Fruit fly (Drosophila melanogaster) whole organism, embryonic: ENCODE measurements around the gene CG10132.

Source experiments
- Bgb ChIP-seq: fragments of 200-800 bp; sonication (Bioruptor generic); IDR thresholded peaks from 2 replicates; pipeline ENCODE4 v1.3.6; 2022; ENCODE audit warnings: missing biosample characterization, missing genetic modification characterization; ENCODE audit not compliant: partially characterized antibody
- CG10274 ChIP-seq: fragments of 200-800 bp; sonication (Bioruptor generic); optimal IDR thresholded peaks from 3 replicates; lab custom pipeline; 2017; ENCODE audit warnings: missing biosample characterization, mild to moderate bottlenecking, missing genetic modification characterization
- CG12942 ChIP-seq: fragments of 200-800 bp; sonication (Bioruptor generic); optimal IDR thresholded peaks from 3 replicates; lab custom pipeline; 2016; ENCODE audit warnings: missing biosample characterization, missing genetic modification characterization
- CG13287 ChIP-seq: fragments of 200-800 bp; sonication (Bioruptor generic); IDR thresholded peaks from 2 replicates; pipeline ENCODE4 v1.3.6; 2022; ENCODE audit warnings: missing biosample characterization, missing genetic modification characterization; ENCODE audit not compliant: partially characterized antibody
- CG17912 ChIP-seq: fragments of 200-800 bp; sonication (Bioruptor generic); optimal IDR thresholded peaks from 2 replicates; lab custom pipeline; 2018; ENCODE audit warnings: missing biosample characterization, mild to moderate bottlenecking, missing genetic modification characterization
- CG18011 ChIP-seq: fragments of 200-800 bp; sonication (Bioruptor generic); optimal IDR thresholded peaks from 2 replicates; lab custom pipeline; 2017; ENCODE audit warnings: missing biosample characterization, missing genetic modification characterization, mild to moderate bottlenecking, moderate library complexity, missing genotype
- CG18476 ChIP-seq: fragments of 200-800 bp; sonication (Bioruptor generic); optimal IDR thresholded peaks from 2 replicates; lab custom pipeline; 2016; ENCODE audit warnings: missing biosample characterization, mild to moderate bottlenecking, missing genetic modification characterization
- CG2199 ChIP-seq: fragments of 200-800 bp; sonication (Bioruptor generic); IDR thresholded peaks from 3 replicates; pipeline ENCODE4 v1.3.6; 2022; ENCODE audit warnings: missing biosample characterization, missing genetic modification characterization
- CG2889 ChIP-seq: fragments of 200-800 bp; sonication (Bioruptor generic); IDR thresholded peaks from 3 replicates; pipeline ENCODE4 v1.3.6; 2022; ENCODE audit warnings: missing biosample characterization, missing genetic modification characterization
- CG3163 ChIP-seq: fragments of 200-800 bp; sonication (Bioruptor generic); optimal IDR thresholded peaks from 3 replicates; lab custom pipeline; 2016; ENCODE audit warnings: missing biosample characterization, missing genetic modification characterization
- CG32767 ChIP-seq: fragments of 200-800 bp; sonication (Bioruptor generic); IDR thresholded peaks from 2 replicates; pipeline ENCODE4 v1.3.6; 2022; ENCODE audit warnings: missing biosample characterization, missing genetic modification characterization
- CG34224 ChIP-seq: fragments of 200-800 bp; sonication (Bioruptor generic); IDR thresholded peaks from 3 replicates; pipeline ENCODE4 v1.3.6; 2022; ENCODE audit warnings: missing biosample characterization, missing genetic modification characterization; ENCODE audit not compliant: partially characterized antibody
- CG43689 ChIP-seq: fragments of 200-800 bp; sonication (Bioruptor generic); IDR thresholded peaks from 2 replicates; pipeline ENCODE4 v1.3.6; 2022; ENCODE audit warnings: missing biosample characterization, missing genetic modification characterization
- CG6813 ChIP-seq: fragments of 200-800 bp; sonication (Bioruptor generic); optimal IDR thresholded peaks from 2 replicates; lab custom pipeline; 2017; ENCODE audit warnings: missing biosample characterization, missing genetic modification characterization, mild to moderate bottlenecking, moderate library complexity, missing genetic modification reagents
- CG7357 ChIP-seq: fragments of 200-800 bp; sonication (Bioruptor generic); IDR thresholded peaks from 3 replicates; pipeline ENCODE4 v1.3.6; 2022; ENCODE audit warnings: missing biosample characterization, missing genetic modification characterization
- CG7963 ChIP-seq: fragments of 200-800 bp; sonication (Bioruptor generic); IDR thresholded peaks from 3 replicates; pipeline ENCODE4 v1.3.6; 2022; ENCODE audit warnings: missing biosample characterization, missing genetic modification characterization; ENCODE audit not compliant: partially characterized antibody
- CG8359 ChIP-seq: fragments of 200-800 bp; sonication (Bioruptor generic); optimal IDR thresholded peaks from 2 replicates; lab custom pipeline; 2017; ENCODE audit warnings: missing biosample characterization, mild to moderate bottlenecking, missing genetic modification characterization, borderline replicate concordance
- CG8478 ChIP-seq: fragments of >200 bp; optimal IDR thresholded peaks from 2 replicates; lab custom pipeline; 2018
- CG8765 ChIP-seq: fragments of 200-800 bp; sonication (Bioruptor generic); IDR thresholded peaks from 2 replicates; pipeline ENCODE4 v1.3.6; 2022; ENCODE audit warnings: missing biosample characterization, missing genetic modification characterization
- Dfd ChIP-seq, 2 experiments: fragments of >200 bp; optimal IDR thresholded peaks; 2 replicates each; lab custom pipeline; 2017; ENCODE audit warnings: missing biosample characterization in 2 of 2, missing genetic modification characterization in 2 of 2
- Dref ChIP-seq: fragments of 200-800 bp; sonication (Bioruptor generic); IDR thresholded peaks from 2 replicates; pipeline ENCODE4 v1.3.6; 2022; ENCODE audit warnings: missing biosample characterization, missing genetic modification characterization
- E2f1 ChIP-seq: fragments of 200-800 bp; sonication (Bioruptor generic); IDR thresholded peaks from 2 replicates; pipeline ENCODE4 v1.3.6; 2022; ENCODE audit warnings: missing biosample characterization, missing genetic modification characterization
- Hmr ChIP-seq: fragments of 200-800 bp; sonication (Bioruptor generic); optimal IDR thresholded peaks from 3 replicates; lab custom pipeline; 2017; ENCODE audit warnings: mild to moderate bottlenecking, missing biosample characterization, missing genetic modification reagents, missing genetic modification characterization
- Hmx ChIP-seq: fragments of 200-800 bp; sonication (Bioruptor generic); optimal IDR thresholded peaks from 2 replicates; lab custom pipeline; 2016; ENCODE audit warnings: missing biosample characterization, missing genetic modification characterization
- MTF-1 ChIP-seq: fragments of 200-800 bp; sonication (Bioruptor generic); optimal IDR thresholded peaks from 2 replicates; lab custom pipeline; 2018; ENCODE audit warnings: missing biosample characterization, mild to moderate bottlenecking, missing genetic modification characterization, borderline replicate concordance
- Nf-YC ChIP-seq: fragments of 200-800 bp; optimal IDR thresholded peaks from 3 replicates; lab custom pipeline; 2019; ENCODE audit warnings: missing biosample characterization, mild to moderate bottlenecking, missing genetic modification characterization, moderate library complexity
- Opbp ChIP-seq: fragments of 200-800 bp; sonication (Bioruptor generic); IDR thresholded peaks from 3 replicates; pipeline ENCODE4 v1.3.6; 2022; ENCODE audit warnings: missing biosample characterization, missing genetic modification characterization; ENCODE audit not compliant: partially characterized antibody
- Scr ChIP-seq: fragments of 200-800 bp; sonication (Bioruptor generic); IDR thresholded peaks from 2 replicates; pipeline ENCODE4 v1.3.6; 2022; ENCODE audit warnings: missing biosample characterization, missing genetic modification characterization; ENCODE audit not compliant: partially characterized antibody
- Stat92E ChIP-seq, 3 experiments: fragments of >200 bp in 2 of 3; fragments of 200-800 bp in 1 of 3; sonication (Bioruptor generic) in 1 of 3; optimal IDR thresholded peaks; 2 replicates each; lab custom pipeline; 2017 to 2019; ENCODE audit warnings: missing biosample characterization in 3 of 3, missing genetic modification characterization in 3 of 3, mild to moderate bottlenecking in 1 of 3, moderate library complexity in 1 of 3
- amos ChIP-seq: fragments of 200-800 bp; sonication (Bioruptor generic); IDR thresholded peaks from 2 replicates; pipeline ENCODE4 v1.3.6; 2022; ENCODE audit warnings: missing biosample characterization, missing genetic modification characterization; ENCODE audit not compliant: partially characterized antibody
- bowl ChIP-seq: fragments of 200-800 bp; sonication (Bioruptor generic); IDR thresholded peaks from 2 replicates; pipeline ENCODE4 v1.3.6; 2022; ENCODE audit warnings: missing biosample characterization, missing genetic modification characterization
- chinmo ChIP-seq: fragments of 200-800 bp; sonication (Bioruptor generic); IDR thresholded peaks from 4 replicates; pipeline ENCODE4 v1.3.6; 2022; ENCODE audit warnings: missing biosample characterization, missing genetic modification characterization; ENCODE audit not compliant: partially characterized antibody
- dmrt99B ChIP-seq: fragments of 200-800 bp; sonication (Bioruptor generic); optimal IDR thresholded peaks from 2 replicates; lab custom pipeline; 2018; ENCODE audit warnings: missing biosample characterization, mild to moderate bottlenecking, missing genetic modification characterization, moderate library complexity
- ewg ChIP-seq: fragments of 200-800 bp; sonication (Bioruptor generic); optimal IDR thresholded peaks from 3 replicates; lab custom pipeline; 2017; ENCODE audit warnings: mild to moderate bottlenecking, missing biosample characterization, missing genetic modification reagents, missing genetic modification characterization
- ftz-f1 ChIP-seq: fragments of 200-800 bp; sonication (Bioruptor generic); optimal IDR thresholded peaks from 2 replicates; lab custom pipeline; 2016; ENCODE audit warnings: missing biosample characterization, missing genetic modification characterization
- klu ChIP-seq: fragments of 200-800 bp; sonication (Bioruptor generic); IDR thresholded peaks from 2 replicates; pipeline ENCODE4 v1.3.6; 2022; ENCODE audit warnings: missing biosample characterization, missing genetic modification characterization
- lilli ChIP-seq: fragments of 200-800 bp; sonication (Bioruptor generic); optimal IDR thresholded peaks from 3 replicates; lab custom pipeline; 2016; ENCODE audit warnings: missing biosample characterization, missing genetic modification characterization
- lov ChIP-seq, 2 experiments: fragments of 200-800 bp in 1 of 2; fragments of >200 bp in 1 of 2; sonication (Bioruptor generic) in 1 of 2; IDR thresholded peaks in 1 of 2; optimal IDR thresholded peaks in 1 of 2; 2 replicates in 1 of 2; 3 replicates in 1 of 2; pipeline versions ENCODE4 v1.3.6 to Lab custom; 2017 to 2022; ENCODE audit warnings: missing biosample characterization in 1 of 2, missing genetic modification characterization in 1 of 2
- maf-S ChIP-seq: fragments of 200-800 bp; sonication (Bioruptor generic); optimal IDR thresholded peaks from 2 replicates; lab custom pipeline; 2016; ENCODE audit warnings: missing biosample characterization, missing genetic modification characterization
- nau ChIP-seq: fragments of 200-800 bp; sonication (Bioruptor generic); optimal IDR thresholded peaks from 3 replicates; lab custom pipeline; 2017; ENCODE audit warnings: missing biosample characterization, mild to moderate bottlenecking, missing genetic modification characterization, missing genetic modification reagents
- nerfin-2 ChIP-seq: fragments of 200-800 bp; sonication (Bioruptor generic); IDR thresholded peaks from 2 replicates; pipeline ENCODE4 v1.3.6; 2022; ENCODE audit warnings: missing biosample characterization, missing genetic modification characterization; ENCODE audit not compliant: partially characterized antibody
- otp ChIP-seq: fragments of 200-800 bp; sonication (Bioruptor generic); IDR thresholded peaks from 3 replicates; pipeline ENCODE4, ENCODE4 v1.3.6; 2022; ENCODE audit warnings: missing biosample characterization, missing genetic modification characterization
- pfk ChIP-seq: fragments of 200-800 bp; sonication (Bioruptor generic); optimal IDR thresholded peaks from 2 replicates; lab custom pipeline; 2018; ENCODE audit warnings: missing biosample characterization, mild to moderate bottlenecking, missing genetic modification characterization, moderate library complexity
- sd ChIP-seq: fragments of 200-800 bp; sonication (Bioruptor generic); optimal IDR thresholded peaks from 3 replicates; lab custom pipeline; 2018; ENCODE audit warnings: missing biosample characterization, mild to moderate bottlenecking, missing genetic modification characterization, moderate library complexity
- seq ChIP-seq: fragments of 200-800 bp; sonication (Bioruptor generic); IDR thresholded peaks from 2 replicates; pipeline ENCODE4 v1.3.6; 2022; ENCODE audit warnings: missing biosample characterization, missing genetic modification characterization
- unc-4 ChIP-seq: fragments of 200-800 bp; sonication (Bioruptor generic); IDR thresholded peaks from 2 replicates; pipeline ENCODE4 v1.3.6; 2022; ENCODE audit warnings: missing biosample characterization, missing genetic modification characterization; ENCODE audit not compliant: partially characterized antibody
- vvl ChIP-seq: fragments of 200-800 bp; sonication (Bioruptor generic); IDR thresholded peaks from 2 replicates; pipeline ENCODE4 v1.3.6; 2022; ENCODE audit warnings: missing biosample characterization, missing genetic modification characterization

The CG10132 gene

dm6 chr2L:19517154-19517814, 1.3 kb upstream of the CG10132 start, which contains the start of gene Hasp (continued):
- TF ChIP-seq CG2199 (GFP tag; lab: Robert Waterston, UW) (no peak), MTF-1 (GFP tag; lab: Kevin White, UChicago) (peak; percentile 4), vvl (GFP tag; lab: Robert Waterston, UW) (peak; percentile 83), CG10274 (GFP tag; lab: Kevin White, UChicago) (no peak), CG17912 (GFP tag; lab: Kevin White, UChicago) (no peak), Dfd (GFP tag; optimal IDR thresholded peaks at IDR 0.05; lab: Kevin White, UChicago) (no peak), CG7357 (no peak), Hmr (GFP tag; lab: Kevin White, UChicago) (peak; percentile 43), CG8359 (no peak), Hmx (GFP tag; lab: Kevin White, UChicago) (no peak), CG6813 (peak; percentile 12)
- TF ChIP-seq, all 482 proteins: peak for 217

dm6 chr2L:19519611-19520010, 987 bp downstream of the CG10132 start:
- TF ChIP-seq CG7963, result no peak
- TF ChIP-seq lov (optimal IDR thresholded peaks at IDR 0.05; lab: Kevin White, UChicago), result no peak
- TF ChIP-seq lov (GFP tag; IDR thresholded peaks at IDR 0.05; lab: Robert Waterston, UW), result no peak
- TF ChIP-seq Hmr (GFP tag; lab: Kevin White, UChicago), result no peak
- TF ChIP-seq Nf-YC (tag; lab: Kevin White, UChicago), result peak; percentile 13
- no peak for TF ChIP-seq CG12942 (GFP tag; lab: Kevin White, UChicago)
- no peak for TF ChIP-seq dmrt99B (tag; lab: Kevin White, UChicago)
- TF ChIP-seq ewg (GFP tag; lab: Kevin White, UChicago), result peak; percentile 87
- no peak for TF ChIP-seq Scr
- TF ChIP-seq sd, result no peak
- TF ChIP-seq CG32767 (GFP tag; lab: Robert Waterston, UW), result peak; percentile 35; the same call in 1 of the 2 replicates
- no peak for TF ChIP-seq CG2889 (GFP tag; lab: Robert Waterston, UW)
- TF ChIP-seq CG8765 (GFP tag; lab: Robert Waterston, UW), result no peak
- peak; percentile 44; the same call in 1 of the 4 replicates for TF ChIP-seq chinmo
- no peak for TF ChIP-seq amos (GFP tag; lab: Robert Waterston, UW)
- TF ChIP-seq nerfin-2, result no peak
- no peak for TF ChIP-seq CG3163
- no peak for TF ChIP-seq otp (GFP tag; lab: Robert Waterston, UW)
- no peak for TF ChIP-seq bowl (GFP tag; lab: Robert Waterston, UW)
- no peak for TF ChIP-seq CG8478 (lab: Kevin White, UChicago)
- peak; percentile 24; the same call in 1 of the 2 replicates for TF ChIP-seq CG13287 (GFP tag; lab: Robert Waterston, UW)
- no peak for TF ChIP-seq CG43689 (GFP tag; lab: Robert Waterston, UW)
- TF ChIP-seq unc-4 (GFP tag; lab: Robert Waterston, UW), result no peak
- TF ChIP-seq lilli (GFP tag; lab: Kevin White, UChicago), result no peak
- no peak for TF ChIP-seq ftz-f1 (GFP tag; lab: Kevin White, UChicago)
- TF ChIP-seq maf-S, result no peak
- TF ChIP-seq pfk (GFP tag; lab: Kevin White, UChicago), result no peak
- TF ChIP-seq Dref, result 0 out of 2 replicates have a peak, but pooled peaks have one; percentile 22
- TF ChIP-seq CG18011 (GFP tag; lab: Kevin White, UChicago), result no peak
- TF ChIP-seq CG18476, result no peak
- no peak for TF ChIP-seq nau (GFP tag; lab: Kevin White, UChicago)
- no peak for TF ChIP-seq CG34224 (GFP tag; lab: Robert Waterston, UW)
- TF ChIP-seq Opbp (GFP tag; lab: Robert Waterston, UW), result no peak
- no peak for TF ChIP-seq Stat92E (GFP tag; optimal IDR thresholded peaks at IDR 0.05; lab: Kevin White, UChicago)
- no peak for TF ChIP-seq E2f1 (GFP tag; lab: Robert Waterston, UW)
- peak; percentile 18; the same call in 1 of the 2 replicates for TF ChIP-seq Bgb (GFP tag; lab: Robert Waterston, UW)
- peak; percentile 52; the same call in 1 of the 2 replicates for TF ChIP-seq seq (GFP tag; lab: Robert Waterston, UW)
- TF ChIP-seq klu (GFP tag; lab: Robert Waterston, UW), result no peak
